Fruit fly (Drosophila melanogaster): ENCODE data around the gene CG9915.

Gene CG9915

DNA sequence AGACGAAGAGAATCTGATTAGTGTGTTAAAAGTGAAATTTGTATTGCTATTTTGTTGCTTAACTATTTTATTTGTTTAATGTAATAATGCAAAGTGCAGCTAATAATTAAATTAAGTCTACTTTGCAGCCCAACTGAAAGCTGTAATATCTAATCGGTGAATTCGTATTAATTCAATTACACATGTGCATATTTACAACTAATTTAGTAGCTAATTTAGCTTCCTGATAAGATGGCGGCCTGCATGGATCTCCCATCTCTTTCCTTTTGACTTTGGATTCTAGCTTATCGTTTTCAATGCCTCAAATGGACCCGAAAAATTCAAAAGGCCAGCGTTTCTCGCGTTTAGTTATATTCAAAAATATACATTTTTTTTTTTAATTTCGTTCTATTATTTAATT lies 3.2 kb downstream of the CG9915 start:
- TF ChIP-seq Vsx1 (GFP tag; optimal IDR thresholded peaks at IDR 0.05): peak; percentile 71
- TF ChIP-seq lov (optimal IDR thresholded peaks at IDR 0.05): no peak
- no peak for TF ChIP-seq lov (GFP tag; IDR thresholded peaks at IDR 0.05)
- no peak for TF ChIP-seq dmrt11E (tag; optimal IDR thresholded peaks at IDR 0.05)
- TF ChIP-seq dan (GFP tag; IDR thresholded peaks at IDR 0.05): no peak
- TF ChIP-seq MESR4 (GFP tag; optimal IDR thresholded peaks at IDR 0.05): no peak
- TF ChIP-seq CG10147 (GFP tag; optimal IDR thresholded peaks at IDR 0.05): no peak
- no peak for TF ChIP-seq peb (GFP tag; IDR thresholded peaks at IDR 0.05)
- TF ChIP-seq exex (tag; optimal IDR thresholded peaks at IDR 0.05): peak; percentile 60
- TF ChIP-seq crp (GFP tag; optimal IDR thresholded peaks at IDR 0.05): no peak

DNA sequence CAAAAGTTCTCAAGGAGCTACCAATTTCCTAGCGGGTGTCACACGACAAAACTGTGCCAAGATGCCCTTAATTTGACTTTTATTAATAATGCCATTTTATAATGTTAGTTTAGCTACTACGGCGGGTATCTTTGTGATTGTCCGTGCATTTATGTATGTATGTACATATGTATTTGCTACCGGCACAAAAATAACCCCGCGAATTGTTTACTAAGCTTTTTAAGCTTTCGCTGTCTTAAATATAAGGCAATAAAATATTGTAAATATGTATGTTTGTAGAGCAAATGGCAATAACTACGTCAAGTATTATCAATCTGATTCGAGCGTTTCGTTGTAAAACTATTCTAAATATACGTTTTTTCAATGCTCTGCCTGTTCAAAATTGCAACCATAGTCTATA lies 4.0 kb downstream of the CG9915 start:
- peak; percentile 2 for TF ChIP-seq Med (GFP tag)
- peak; percentile 13 for TF ChIP-seq CG13296 (GFP tag; optimal IDR thresholded peaks at IDR 0.05)
- no peak for TF ChIP-seq Chrac-16 (GFP tag; optimal IDR thresholded peaks at IDR 0.05)
- no peak for TF ChIP-seq CG12219 (GFP tag; optimal IDR thresholded peaks at IDR 0.05)
- no peak for TF ChIP-seq Hsf (GFP tag; optimal IDR thresholded peaks at IDR 0.05)
- peak; percentile 44 for TF ChIP-seq sens (GFP tag)
- TF ChIP-seq MTF-1 (GFP tag; optimal IDR thresholded peaks at IDR 0.05; ENCODE audit: borderline replicate concordance): no peak
- no peak for TF ChIP-seq CG4360 (GFP tag; IDR thresholded peaks at IDR 0.05)
- TF ChIP-seq ERR (GFP tag; optimal IDR thresholded peaks at IDR 0.05): peak; percentile 44
- TF ChIP-seq seq (GFP tag; IDR thresholded peaks at IDR 0.05): no peak

DNA sequence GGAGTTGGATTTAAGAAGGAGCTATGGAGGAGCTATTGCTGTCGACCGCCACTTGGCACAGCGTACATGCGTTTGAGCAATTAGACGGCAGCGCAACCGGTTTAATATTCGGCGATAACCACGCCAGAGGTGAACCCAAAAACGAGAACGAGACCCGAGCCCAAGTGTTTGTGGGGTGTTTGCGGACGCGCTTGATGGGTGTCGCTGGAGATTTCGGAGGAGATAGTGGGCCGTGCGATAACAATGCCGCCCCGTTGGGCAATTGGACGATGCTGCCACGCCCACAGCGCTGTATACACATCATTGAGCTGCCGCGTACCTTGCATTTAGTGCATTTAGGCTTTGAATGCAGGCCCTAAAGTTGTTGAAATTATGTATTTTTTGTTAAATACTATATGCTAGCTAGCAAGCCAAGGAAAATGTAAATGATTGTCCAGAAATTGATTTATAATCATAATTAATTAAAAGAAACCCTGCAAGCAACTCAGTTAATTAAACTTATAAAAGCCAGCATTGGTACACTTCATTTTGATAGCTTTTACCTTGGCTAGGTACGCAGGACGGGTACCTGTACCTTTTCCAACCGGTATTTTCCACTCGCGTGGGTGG lies 4.5 kb downstream of the CG9915 start, which contains the start of gene Had1:
Gene Had1, minus strand, starts transcription at position 358 of the 609 bp plus-strand sequence.
- TF ChIP-seq otp (GFP tag; IDR thresholded peaks at IDR 0.05): 0 out of 3 replicates have a peak, but pooled peaks have one; percentile 33
- TF ChIP-seq CG18262 (tag; optimal IDR thresholded peaks at IDR 0.05): peak; percentile 57
- no peak for TF ChIP-seq jing (GFP tag; optimal IDR thresholded peaks at IDR 0.05)
- TF ChIP-seq row (GFP tag; IDR thresholded peaks at IDR 0.05): peak; percentile 34; the same call in 2 of the 3 replicates
- TF ChIP-seq CG2678 (tag; optimal IDR thresholded peaks at IDR 0.05): no peak
- TF ChIP-seq grn (GFP tag; optimal IDR thresholded peaks at IDR 0.05): peak; percentile 95
- no peak for TF ChIP-seq CG9817 (tag; optimal IDR thresholded peaks at IDR 0.05)
- peak; percentile 25 for TF ChIP-seq mirr (GFP tag; optimal IDR thresholded peaks at IDR 0.05)
- TF ChIP-seq Rfx (GFP tag; IDR thresholded peaks at IDR 0.05): peak; percentile 43; the same call in 1 of the 2 replicates
- 0 out of 3 replicates have a peak, but pooled peaks have one; percentile 5 for TF ChIP-seq Opbp (GFP tag; IDR thresholded peaks at IDR 0.05; ENCODE audit: partially characterized antibody)
- peak in 1 of 2 experiments; percentile 75 for TF ChIP-seq Hr78 (GFP tag; optimal IDR thresholded peaks at IDR 0.05)
- peak; percentile 71 for TF ChIP-seq Deaf1 (tag; optimal IDR thresholded peaks at IDR 0.05)
- TF ChIP-seq vvl (GFP tag; IDR thresholded peaks at IDR 0.05): no peak
- peak; percentile 11 for TF ChIP-seq CG3065 (GFP tag; optimal IDR thresholded peaks at IDR 0.05)
- peak; percentile 81 for TF ChIP-seq CG34376 (GFP tag; optimal IDR thresholded peaks at IDR 0.05)
- peak; percentile 77 for TF ChIP-seq exex (tag; optimal IDR thresholded peaks at IDR 0.05)
- no peak for TF ChIP-seq pan (optimal IDR thresholded peaks at IDR 0.05)
- peak in 1 of 2 experiments; percentile 16 for TF ChIP-seq pan (GFP tag; optimal IDR thresholded peaks at IDR 0.05 in 1 of 2, IDR thresholded peaks at IDR 0.05 in 1 of 2)
- TF ChIP-seq HmgZ (tag; optimal IDR thresholded peaks at IDR 0.05): peak; percentile 22
- peak; percentile 16 for TF ChIP-seq cwo (GFP tag; optimal IDR thresholded peaks at IDR 0.05)
- 0 out of 3 replicates have a peak, but pooled peaks have one; percentile 34 for TF ChIP-seq HLH4C (GFP tag; IDR thresholded peaks at IDR 0.05; ENCODE audit: partially characterized antibody)
- TF ChIP-seq CG10543 (GFP tag; optimal IDR thresholded peaks at IDR 0.05): peak; percentile 71
- no peak for TF ChIP-seq Rx (GFP tag; IDR thresholded peaks at IDR 0.05)
- TF ChIP-seq MESR4 (GFP tag; optimal IDR thresholded peaks at IDR 0.05): peak; percentile 3
- peak; percentile 85 for TF ChIP-seq sug (tag; optimal IDR thresholded peaks at IDR 0.05)

All from whole organism, embryonic.